Fruit fly (Drosophila melanogaster) whole organism, embryonic: Measurements from ENCODE around the gene CG44139.
A peak's percentile ranks its signal among the peaks of the same experiment; 100 is the strongest.

Experiments
- B-H2 ChIP-seq: fragments of 200-800 bp; sonication (Bioruptor generic); optimal IDR thresholded peaks from 2 replicates; lab custom pipeline; 2018; ENCODE audit warnings: missing biosample characterization, mild to moderate bottlenecking, missing genetic modification characterization
- CG10959 ChIP-seq: fragments of 200-800 bp; sonication (Bioruptor generic); IDR thresholded peaks from 2 replicates; pipeline ENCODE4 v1.3.6; 2022; ENCODE audit warnings: missing biosample characterization, missing genetic modification characterization
- CG12391 ChIP-seq: fragments of 200-800 bp; sonication (Bioruptor generic); optimal IDR thresholded peaks from 3 replicates; lab custom pipeline; 2018; ENCODE audit warnings: missing biosample characterization, mild to moderate bottlenecking, missing genetic modification characterization, moderate library complexity
- CG15011 ChIP-seq: fragments of 200-800 bp; sonication (Bioruptor generic); optimal IDR thresholded peaks from 3 replicates; lab custom pipeline; 2018; ENCODE audit warnings: missing biosample characterization, mild to moderate bottlenecking, missing genetic modification characterization
- CG18262 ChIP-seq: fragments of 200-800 bp; optimal IDR thresholded peaks from 3 replicates; lab custom pipeline; 2019; ENCODE audit warnings: missing biosample characterization, mild to moderate bottlenecking, missing genetic modification characterization, moderate library complexity
- CG18764 ChIP-seq: fragments of 200-800 bp; sonication (Bioruptor generic); optimal IDR thresholded peaks from 3 replicates; lab custom pipeline; 2016; ENCODE audit warnings: missing biosample characterization, missing genetic modification characterization
- CG34224 ChIP-seq: fragments of 200-800 bp; sonication (Bioruptor generic); IDR thresholded peaks from 3 replicates; pipeline ENCODE4 v1.3.6; 2022; ENCODE audit warnings: missing biosample characterization, missing genetic modification characterization; ENCODE audit not compliant: partially characterized antibody
- CG34422 ChIP-seq: fragments of 200-800 bp; sonication (Bioruptor generic); IDR thresholded peaks from 3 replicates; pipeline ENCODE4 v1.3.6; 2022; ENCODE audit warnings: missing biosample characterization, missing genetic modification characterization
- CG3726 ChIP-seq: fragments of 200-800 bp; sonication (Bioruptor generic); IDR thresholded peaks from 3 replicates; pipeline ENCODE4, ENCODE4 v1.3.6; 2022; ENCODE audit warnings: missing biosample characterization, missing genetic modification characterization
- CG6254 ChIP-seq: fragments of 200-800 bp; sonication (Bioruptor generic); optimal IDR thresholded peaks from 3 replicates; lab custom pipeline; 2017; ENCODE audit warnings: mild to moderate bottlenecking, missing biosample characterization, missing genetic modification reagents, missing genetic modification characterization
- CG6765 ChIP-seq: fragments of 200-800 bp; sonication (Bioruptor generic); optimal IDR thresholded peaks from 3 replicates; lab custom pipeline; 2017; ENCODE audit warnings: missing biosample characterization, mild to moderate bottlenecking, missing genetic modification characterization
- CG7928 ChIP-seq: fragments of 200-800 bp; sonication (Bioruptor generic); optimal IDR thresholded peaks from 2 replicates; lab custom pipeline; 2017; ENCODE audit warnings: missing biosample characterization, mild to moderate bottlenecking, missing genetic modification characterization
- CG8388 ChIP-seq: fragments of 200-800 bp; sonication (Bioruptor generic); optimal IDR thresholded peaks from 2 replicates; lab custom pipeline; 2019; ENCODE audit warnings: missing biosample characterization, mild to moderate bottlenecking, missing genetic modification characterization, moderate library complexity
- CG8924 ChIP-seq: fragments of 200-800 bp; optimal IDR thresholded peaks from 3 replicates; lab custom pipeline; 2019; ENCODE audit warnings: missing biosample characterization, mild to moderate bottlenecking, missing genetic modification characterization, moderate library complexity
- Camta ChIP-seq: fragments of 200-800 bp; sonication (Bioruptor generic); optimal IDR thresholded peaks from 2 replicates; lab custom pipeline; 2016; ENCODE audit warnings: missing biosample characterization, missing genetic modification characterization
- Elba2 ChIP-seq: fragments of 200-800 bp; sonication (Bioruptor generic); optimal IDR thresholded peaks from 3 replicates; lab custom pipeline; 2016; ENCODE audit warnings: missing biosample characterization, missing genetic modification characterization
- Ets97D ChIP-seq: fragments of 200-800 bp; sonication (Bioruptor generic); optimal IDR thresholded peaks from 3 replicates; lab custom pipeline; 2016; ENCODE audit warnings: missing biosample characterization, missing genetic modification characterization
- Fer2 ChIP-seq: fragments of 200-800 bp; sonication (Bioruptor generic); optimal IDR thresholded peaks from 2 replicates; lab custom pipeline; 2018; ENCODE audit warnings: missing biosample characterization, mild to moderate bottlenecking, missing genetic modification characterization, moderate library complexity
- H15 ChIP-seq: fragments of 200-800 bp; sonication (Bioruptor generic); IDR thresholded peaks from 3 replicates; pipeline ENCODE4 v1.3.6; 2022; ENCODE audit warnings: missing biosample characterization, missing genetic modification characterization
- HmgZ ChIP-seq: fragments of 200-800 bp; sonication (Bioruptor generic); optimal IDR thresholded peaks from 2 replicates; lab custom pipeline; 2018; ENCODE audit warnings: missing biosample characterization, mild to moderate bottlenecking, missing genetic modification characterization
- Hr39 ChIP-seq: fragments of >200 bp; optimal IDR thresholded peaks from 2 replicates; lab custom pipeline; 2017
- Kr ChIP-seq: fragments of 200-800 bp; sonication (Bioruptor generic); optimal IDR thresholded peaks from 2 replicates; lab custom pipeline; 2017; ENCODE audit warnings: missing biosample characterization, mild to moderate bottlenecking, missing genetic modification characterization
- NC2α ChIP-seq: fragments of 200-800 bp; sonication (Bioruptor generic); optimal IDR thresholded peaks from 2 replicates; lab custom pipeline; 2016; ENCODE audit warnings: missing biosample characterization, missing genetic modification characterization
- Nf-YA ChIP-seq: fragments of 200-800 bp; sonication (Bioruptor generic); IDR thresholded peaks from 2 replicates; pipeline ENCODE4 v1.3.6; 2022; ENCODE audit warnings: missing biosample characterization, missing genetic modification characterization
- Opbp ChIP-seq: fragments of 200-800 bp; sonication (Bioruptor generic); IDR thresholded peaks from 3 replicates; pipeline ENCODE4 v1.3.6; 2022; ENCODE audit warnings: missing biosample characterization, missing genetic modification characterization; ENCODE audit not compliant: partially characterized antibody
- Optix ChIP-seq: fragments of 200-800 bp; sonication (Bioruptor generic); IDR thresholded peaks from 3 replicates; pipeline ENCODE4 v1.3.6; 2022; ENCODE audit warnings: missing biosample characterization, missing genetic modification characterization
- Ptx1 ChIP-seq: fragments of 200-800 bp; sonication (Bioruptor generic); IDR thresholded peaks from 2 replicates; pipeline ENCODE4 v1.3.6; 2022; ENCODE audit warnings: missing biosample characterization, missing genetic modification characterization
- Trl ChIP-seq, 3 experiments: fragments of >200 bp in 2 of 3; fragments of 200-800 bp in 1 of 3; sonication (Bioruptor generic) in 1 of 3; optimal IDR thresholded peaks; 2 replicates in 1 of 3; 3 replicates in 2 of 3; lab custom pipeline; 2016 to 2017; ENCODE audit warnings: missing biosample characterization in 1 of 3, missing genetic modification characterization in 1 of 3
- Vsx1 ChIP-seq: fragments of 200-800 bp; sonication (Bioruptor generic); optimal IDR thresholded peaks from 2 replicates; lab custom pipeline; 2017; ENCODE audit warnings: missing biosample characterization, mild to moderate bottlenecking, missing genetic modification characterization, missing genetic modification reagents
- YL-1 ChIP-seq: fragments of 200-800 bp; sonication (Bioruptor generic); optimal IDR thresholded peaks from 3 replicates; lab custom pipeline; 2017; ENCODE audit warnings: missing biosample characterization, mild to moderate bottlenecking, missing genetic modification characterization
- ap ChIP-seq: fragments of 200-800 bp; sonication (Bioruptor generic); IDR thresholded peaks from 2 replicates; pipeline ENCODE4 v1.3.6; 2022; ENCODE audit warnings: missing biosample characterization, missing genetic modification characterization
- ato ChIP-seq: fragments of 200-800 bp; sonication (Bioruptor generic); IDR thresholded peaks from 2 replicates; pipeline ENCODE4 v1.3.6; 2022; ENCODE audit warnings: missing biosample characterization, missing genetic modification characterization; ENCODE audit not compliant: partially characterized antibody
- bsh ChIP-seq, 2 experiments: fragments of 200-800 bp; sonication (Bioruptor generic); optimal IDR thresholded peaks; 2 replicates each; lab custom pipeline; 2017 to 2018; ENCODE audit warnings: mild to moderate bottlenecking in 2 of 2, missing biosample characterization in 2 of 2, missing genetic modification characterization in 2 of 2, moderate library complexity in 1 of 2
- cwo ChIP-seq: fragments of 200-800 bp; sonication (Bioruptor generic); optimal IDR thresholded peaks from 3 replicates; lab custom pipeline; 2017; ENCODE audit warnings: missing biosample characterization, missing genetic modification characterization, mild to moderate bottlenecking, moderate library complexity, missing genetic modification reagents
- esg ChIP-seq: fragments of 200-800 bp; sonication (Bioruptor generic); conservative IDR thresholded peaks from 2 replicates; pipeline ENCODE4 v1.3.6; 2022; ENCODE audit warnings: missing biosample characterization, missing genetic modification characterization
- exex ChIP-seq: fragments of 200-800 bp; sonication (Bioruptor generic); optimal IDR thresholded peaks from 4 replicates; lab custom pipeline; 2018; ENCODE audit warnings: missing biosample characterization, mild to moderate bottlenecking, missing genetic modification characterization, moderate library complexity
- fu2 ChIP-seq: fragments of 200-800 bp; sonication (Bioruptor generic); optimal IDR thresholded peaks from 2 replicates; lab custom pipeline; 2016; ENCODE audit warnings: missing biosample characterization, missing genetic modification characterization
- gcm ChIP-seq: fragments of 200-800 bp; sonication (Bioruptor generic); optimal IDR thresholded peaks from 2 replicates; lab custom pipeline; 2019; ENCODE audit warnings: missing biosample characterization, mild to moderate bottlenecking, missing genetic modification characterization, moderate library complexity
- gfzf ChIP-seq: fragments of 200-800 bp; sonication (Bioruptor generic); optimal IDR thresholded peaks from 2 replicates; lab custom pipeline; 2016; ENCODE audit warnings: missing biosample characterization, mild to moderate bottlenecking, missing genetic modification characterization, moderate library complexity
- inv ChIP-seq: fragments of 200-800 bp; sonication (Bioruptor generic); IDR thresholded peaks from 2 replicates; pipeline ENCODE4 v1.3.6; 2022; ENCODE audit warnings: missing biosample characterization, missing genetic modification characterization; ENCODE audit not compliant: partially characterized antibody
- kah ChIP-seq: fragments of 200-800 bp; sonication (Bioruptor generic); optimal IDR thresholded peaks from 2 replicates; lab custom pipeline; 2018; ENCODE audit warnings: missing biosample characterization, mild to moderate bottlenecking, missing genetic modification characterization
- knrl ChIP-seq: fragments of 200-800 bp; sonication (Bioruptor generic); IDR thresholded peaks from 3 replicates; pipeline ENCODE4 v1.3.6; 2022; ENCODE audit warnings: missing biosample characterization, missing genetic modification characterization; ENCODE audit not compliant: partially characterized antibody
- lab ChIP-seq: fragments of 200-800 bp; sonication (Bioruptor generic); optimal IDR thresholded peaks from 3 replicates; lab custom pipeline; 2017; ENCODE audit warnings: missing biosample characterization, missing genetic modification characterization, mild to moderate bottlenecking, moderate library complexity, missing genetic modification reagents
- mirr ChIP-seq: fragments of 200-800 bp; sonication (Bioruptor generic); optimal IDR thresholded peaks from 3 replicates; lab custom pipeline; 2018; ENCODE audit warnings: missing biosample characterization, mild to moderate bottlenecking, missing genetic modification characterization
- odd ChIP-seq: fragments of 200-800 bp; sonication (Bioruptor generic); optimal IDR thresholded peaks from 2 replicates; lab custom pipeline; 2017; ENCODE audit warnings: missing biosample characterization, mild to moderate bottlenecking, missing genetic modification characterization
- onecut ChIP-seq: fragments of 200-800 bp; sonication (Bioruptor generic); IDR thresholded peaks from 2 replicates; pipeline ENCODE4 v1.3.6; 2022; ENCODE audit warnings: missing biosample characterization, missing genetic modification characterization
- scrt ChIP-seq: fragments of 200-800 bp; sonication (Bioruptor generic); optimal IDR thresholded peaks from 2 replicates; lab custom pipeline; 2018; ENCODE audit warnings: missing biosample characterization, mild to moderate bottlenecking, missing genetic modification characterization, moderate library complexity
- seq ChIP-seq: fragments of 200-800 bp; sonication (Bioruptor generic); IDR thresholded peaks from 2 replicates; pipeline ENCODE4 v1.3.6; 2022; ENCODE audit warnings: missing biosample characterization, missing genetic modification characterization
- unpg ChIP-seq: fragments of 200-800 bp; sonication (Bioruptor generic); optimal IDR thresholded peaks from 3 replicates; lab custom pipeline; 2018; ENCODE audit warnings: missing biosample characterization, mild to moderate bottlenecking, missing genetic modification characterization, moderate library complexity

Gene CG44139

dm6 chr2L:2420490-2420889 is 4.1 kb upstream of the CG44139 start, which contains the start of gene CG9886 (continued):
- TF ChIP-seq Trl (optimal IDR thresholded peaks at IDR 0.05; lab: Kevin White, UChicago) (no peak), Trl (GFP tag; optimal IDR thresholded peaks at IDR 0.05; lab: Kevin White, UChicago) (no peak), Ptx1 (peak; percentile 56), CG10959 (GFP tag; lab: Robert Waterston, UW) (0 out of 2 replicates have a peak, but pooled peaks have one; percentile 16), HmgZ (peak; percentile 48), odd (peak; percentile 35), lab (GFP tag; lab: Kevin White, UChicago) (peak; percentile 62), Fer2 (tag; lab: Kevin White, UChicago) (peak; percentile 25), cwo (peak; percentile 0), Kr (GFP tag; lab: Kevin White, UChicago) (no peak), inv (GFP tag; lab: Robert Waterston, UW) (no peak), Ets97D (peak; percentile 23), knrl (GFP tag; lab: Robert Waterston, UW) (peak; percentile 26; the same call in 1 of the 3 replicates), H15 (GFP tag; lab: Robert Waterston, UW) (peak; percentile 28; the same call in 1 of the 3 replicates), ap (GFP tag; lab: Robert Waterston, UW) (0 out of 2 replicates have a peak, but pooled peaks have one; percentile 22), bsh (GFP tag; optimal IDR thresholded peaks at IDR 0.05; lab: Kevin White, UChicago) (peak in 1 of 2 experiments; percentile 76), Nf-YA (GFP tag; lab: Robert Waterston, UW) (no peak), CG18262 (tag; lab: Kevin White, UChicago) (peak; percentile 74), gfzf (peak; percentile 60), esg (peak; percentile 38; the same call in 1 of the 2 replicates), Optix (GFP tag; lab: Robert Waterston, UW) (no peak), scrt (GFP tag; lab: Kevin White, UChicago) (peak; percentile 34), CG7928 (GFP tag; lab: Kevin White, UChicago) (peak; percentile 22), CG15011 (GFP tag; lab: Kevin White, UChicago) (peak; percentile 6), fu2 (GFP tag; lab: Kevin White, UChicago) (no peak), CG8388 (GFP tag; lab: Kevin White, UChicago) (peak; percentile 79), CG12391 (tag; lab: Kevin White, UChicago) (peak; percentile 87), CG34224 (no peak), CG6254 (GFP tag; lab: Kevin White, UChicago) (peak; percentile 10), CG8924 (tag; lab: Kevin White, UChicago) (peak; percentile 70), CG18764 (GFP tag; lab: Kevin White, UChicago) (peak; percentile 18), ato (GFP tag; lab: Robert Waterston, UW) (no peak), exex (peak; percentile 10), Hr39 (no peak), CG34422 (GFP tag; lab: Robert Waterston, UW) (no peak), Camta (no peak), kah (GFP tag; lab: Kevin White, UChicago) (peak; percentile 5), Opbp (no peak), CG6765 (GFP tag; lab: Kevin White, UChicago) (peak; percentile 41), mirr (no peak), YL-1 (peak; percentile 30), seq (GFP tag; lab: Robert Waterston, UW) (no peak), NC2α (peak; percentile 3), Elba2 (GFP tag; lab: Kevin White, UChicago) (no peak), gcm (GFP tag; lab: Kevin White, UChicago) (peak; percentile 64), B-H2 (GFP tag; lab: Kevin White, UChicago) (peak; percentile 49), onecut (peak; percentile 33; the same call in 1 of the 2 replicates), CG3726 (GFP tag; lab: Robert Waterston, UW) (no peak), unpg (GFP tag; lab: Kevin White, UChicago) (peak; percentile 87), Vsx1 (peak; percentile 44)
